Worm (Caenorhabditis elegans) whole organism, L1 larva: ENCODE results near the gene srw-62.
A peak's percentile ranks its signal among the peaks of the same experiment; 100 is the strongest.

ENCODE experiments used
- C04F5.9 ChIP-seq: sonication (generic microtip); optimal IDR thresholded peaks from 2 replicates; lab custom pipeline; 2016; ENCODE audit warnings: missing genetic modification characterization, missing compliant biosample characterization
- C34B4.2 ChIP-seq: sonication (generic microtip); optimal IDR thresholded peaks from 2 replicates; lab custom pipeline; 2017; ENCODE audit warnings: mild to moderate bottlenecking, missing genetic modification characterization, missing compliant biosample characterization
- F16B12.6 ChIP-seq: fragments of 150-350 bp; optimal IDR thresholded peaks from 2 replicates; lab custom pipeline; 2014; ENCODE audit warnings: missing biosample characterization, missing genetic modification characterization
- aha-1 ChIP-seq: fragments of 150-350 bp; optimal IDR thresholded peaks from 2 replicates; lab custom pipeline; 2014; ENCODE audit warnings: missing biosample characterization, missing genetic modification characterization
- aly-2 ChIP-seq: fragments of 150-350 bp; optimal IDR thresholded peaks from 2 replicates; lab custom pipeline; 2014; ENCODE audit warnings: missing biosample characterization, missing genetic modification characterization
- ama-1 ChIP-seq: fragments of 150-350 bp; optimal IDR thresholded peaks from 2 replicates; lab custom pipeline; 2014
- ceh-8 ChIP-seq: fragments of 200-800 bp; sonication (Bioruptor generic); optimal IDR thresholded peaks from 2 replicates; lab custom pipeline; 2018; ENCODE audit warnings: mild to moderate bottlenecking, missing genetic modification characterization, moderate library complexity, missing compliant biosample characterization
- ceh-82 ChIP-seq, 3 experiments: fragments of 150-350 bp in 1 of 3; sonication (generic microtip) in 2 of 3; optimal IDR thresholded peaks; 2 replicates each; lab custom pipeline; 2014 to 2017; ENCODE audit warnings: missing biosample characterization in 3 of 3, missing genetic modification characterization in 3 of 3
- ceh-88 ChIP-seq: fragments of 200-800 bp; sonication (Bioruptor generic); IDR thresholded peaks from 2 replicates; pipeline ENCODE4 v1.3.6; 2022; ENCODE audit warnings: missing genetic modification characterization, missing compliant biosample characterization
- ces-1 ChIP-seq: fragments of 150-350 bp; optimal IDR thresholded peaks from 2 replicates; lab custom pipeline; 2014; ENCODE audit warnings: missing biosample characterization, missing genetic modification reagents, missing genetic modification characterization
- dsc-1 ChIP-seq: sonication (generic microtip); optimal IDR thresholded peaks from 2 replicates; lab custom pipeline; 2016; ENCODE audit warnings: mild to moderate bottlenecking, missing genetic modification characterization, missing compliant biosample characterization
- efl-1 ChIP-seq, 4 experiments: fragments of 150-350 bp; optimal IDR thresholded peaks in 3 of 4; peaks in 1 of 4; 1 replicate in 1 of 4; 2 replicates in 3 of 4; lab custom pipeline; 2014; ENCODE audit warnings: missing biosample characterization in 2 of 4, missing genetic modification characterization in 2 of 4, missing genetic modification reagents in 2 of 4
- egl-13 ChIP-seq: sonication (generic microtip); optimal IDR thresholded peaks from 2 replicates; lab custom pipeline; 2016; ENCODE audit warnings: missing genotype, missing genetic modification reagents, missing genetic modification characterization, missing compliant biosample characterization
- egl-27 ChIP-seq, 2 experiments: fragments of 150-350 bp in 1 of 2; sonication (generic microtip); optimal IDR thresholded peaks; 3 replicates each; lab custom pipeline; 2017 to 2018; ENCODE audit warnings: missing biosample characterization in 2 of 2, missing genetic modification characterization in 2 of 2, missing genetic modification reagents in 2 of 2
- elt-3 ChIP-seq, 6 experiments: fragments of 150-350 bp in 1 of 6; sonication (generic microtip); optimal IDR thresholded peaks; 2 replicates each; lab custom pipeline; 2017 to 2018; ENCODE audit warnings: missing biosample characterization in 6 of 6, missing genetic modification characterization in 6 of 6, inconsistent platforms in 1 of 6
- fkh-10 ChIP-seq: sonication (generic microtip); optimal IDR thresholded peaks from 2 replicates; lab custom pipeline; 2017; ENCODE audit warnings: missing biosample characterization, missing genetic modification reagents, missing genetic modification characterization
- fkh-8 ChIP-seq: sonication (generic microtip); optimal IDR thresholded peaks from 2 replicates; lab custom pipeline; 2016; ENCODE audit warnings: mild to moderate bottlenecking, missing genetic modification characterization, missing compliant biosample characterization
- fos-1 ChIP-seq: fragments of 150-350 bp; optimal IDR thresholded peaks from 2 replicates; lab custom pipeline; 2014; ENCODE audit warnings: missing biosample characterization, missing genetic modification characterization
- hlh-4 ChIP-seq: sonication (generic microtip); optimal IDR thresholded peaks from 2 replicates; lab custom pipeline; 2016; ENCODE audit warnings: mild to moderate bottlenecking, missing genetic modification characterization, missing compliant biosample characterization
- hpl-2 ChIP-seq: fragments of 150-350 bp; optimal IDR thresholded peaks from 2 replicates; lab custom pipeline; 2014; ENCODE audit warnings: missing biosample characterization, missing genetic modification reagents, missing genetic modification characterization
- isw-1 ChIP-seq: fragments of 200-800 bp; sonication (Bioruptor generic); IDR thresholded peaks from 2 replicates; pipeline ENCODE4 v1.3.6; 2022; ENCODE audit warnings: missing genetic modification characterization, missing compliant biosample characterization
- jun-1 ChIP-seq: fragments of 150-350 bp; optimal IDR thresholded peaks from 2 replicates; lab custom pipeline; 2014; ENCODE audit warnings: missing biosample characterization, missing genetic modification reagents, missing genetic modification characterization
- lin-13 ChIP-seq: fragments of 150-350 bp; optimal IDR thresholded peaks from 2 replicates; lab custom pipeline; 2014; ENCODE audit warnings: missing biosample characterization, missing genetic modification reagents, missing genetic modification characterization
- lin-14 ChIP-seq: fragments of 200-800 bp; sonication (Bioruptor generic); optimal IDR thresholded peaks from 2 replicates; lab custom pipeline; 2018; ENCODE audit warnings: mild to moderate bottlenecking, missing genetic modification characterization, moderate library complexity, missing compliant biosample characterization
- lin-15B ChIP-seq: fragments of 150-350 bp; sonication (generic microtip); optimal IDR thresholded peaks from 3 replicates; lab custom pipeline; 2014; ENCODE audit warnings: missing biosample characterization, missing genetic modification characterization
- lin-35 ChIP-seq, 2 experiments: fragments of 150-350 bp; optimal IDR thresholded peaks; 2 replicates each; lab custom pipeline; 2014; ENCODE audit warnings: missing biosample characterization in 2 of 2, missing genetic modification characterization in 2 of 2, missing genetic modification reagents in 2 of 2
- lin-39 ChIP-seq: fragments of 150-350 bp; optimal IDR thresholded peaks from 2 replicates; lab custom pipeline; 2014; ENCODE audit warnings: missing biosample characterization, missing genetic modification reagents, missing genetic modification characterization
- lir-3 ChIP-seq: sonication (generic microtip); optimal IDR thresholded peaks from 2 replicates; lab custom pipeline; 2016; ENCODE audit warnings: mild to moderate bottlenecking, missing genetic modification characterization, moderate library complexity, missing compliant biosample characterization; ENCODE audit not compliant: poor library complexity
- lsy-2 ChIP-seq, 2 experiments: fragments of 150-350 bp; optimal IDR thresholded peaks; 2 replicates each; lab custom pipeline; 2014; ENCODE audit warnings: missing biosample characterization in 2 of 2, missing genetic modification characterization in 2 of 2
- mdl-1 ChIP-seq, 2 experiments: fragments of 150-350 bp; optimal IDR thresholded peaks; 2 replicates each; lab custom pipeline; 2014 to 2017; ENCODE audit warnings: missing biosample characterization in 2 of 2, missing genetic modification characterization in 2 of 2, inconsistent platforms in 1 of 2
- mef-2 ChIP-seq: fragments of 150-350 bp; optimal IDR thresholded peaks from 2 replicates; lab custom pipeline; 2014; ENCODE audit warnings: missing biosample characterization, missing genetic modification characterization
- mep-1 ChIP-seq: fragments of 150-350 bp; optimal IDR thresholded peaks from 2 replicates; lab custom pipeline; 2014; ENCODE audit warnings: missing biosample characterization, missing genetic modification characterization
- nhr-11 ChIP-seq: fragments of 150-350 bp; optimal IDR thresholded peaks from 2 replicates; lab custom pipeline; 2014; ENCODE audit warnings: missing biosample characterization, missing genetic modification characterization
- nhr-19 ChIP-seq: fragments of 200-800 bp; sonication (Bioruptor generic); conservative IDR thresholded peaks from 2 replicates; pipeline ENCODE4 v1.3.6; 2022; ENCODE audit warnings: missing genetic modification characterization, missing compliant biosample characterization
- nhr-20 ChIP-seq: sonication (generic microtip); optimal IDR thresholded peaks from 2 replicates; lab custom pipeline; 2016; ENCODE audit warnings: mild to moderate bottlenecking, missing genetic modification characterization, missing compliant biosample characterization
- nhr-28 ChIP-seq: fragments of 150-350 bp; optimal IDR thresholded peaks from 2 replicates; lab custom pipeline; 2014; ENCODE audit warnings: missing biosample characterization, missing genetic modification characterization
- nhr-47 ChIP-seq: sonication (generic microtip); optimal IDR thresholded peaks from 2 replicates; lab custom pipeline; 2016; ENCODE audit warnings: mild to moderate bottlenecking, missing genetic modification characterization, moderate library complexity, missing compliant biosample characterization
- nhr-71 ChIP-seq: sonication (generic microtip); optimal IDR thresholded peaks from 2 replicates; lab custom pipeline; 2016; ENCODE audit warnings: mild to moderate bottlenecking, missing genetic modification characterization, moderate library complexity, missing compliant biosample characterization
- nhr-76 ChIP-seq: sonication (generic microtip); optimal IDR thresholded peaks from 2 replicates; lab custom pipeline; 2017; ENCODE audit warnings: missing biosample characterization, missing genetic modification characterization
- nhr-77 ChIP-seq: fragments of 150-350 bp; optimal IDR thresholded peaks from 2 replicates; lab custom pipeline; 2014; ENCODE audit warnings: missing biosample characterization, missing genetic modification characterization
- nhr-85 ChIP-seq: sonication (generic microtip); peaks from one replicate; lab custom pipeline; 2016; ENCODE audit warnings: missing genetic modification characterization, inconsistent platforms, missing compliant biosample characterization
- pag-3 ChIP-seq: sonication (generic microtip); optimal IDR thresholded peaks from 2 replicates; lab custom pipeline; 2017; ENCODE audit warnings: missing genetic modification characterization, mild to moderate bottlenecking, missing compliant biosample characterization, antibody characterized with exemption, borderline replicate concordance; ENCODE audit not compliant: insufficient read depth
- pqm-1 ChIP-seq: sonication (generic microtip); optimal IDR thresholded peaks from 3 replicates; lab custom pipeline; 2017; ENCODE audit warnings: missing biosample characterization, missing genetic modification characterization
- rnt-1 ChIP-seq: sonication (generic microtip); optimal IDR thresholded peaks from 2 replicates; lab custom pipeline; 2016; ENCODE audit warnings: mild to moderate bottlenecking, missing genetic modification characterization, moderate library complexity, missing compliant biosample characterization
- snu-23 ChIP-seq: sonication (generic microtip); optimal IDR thresholded peaks from 2 replicates; lab custom pipeline; 2016; ENCODE audit warnings: missing genetic modification characterization, missing compliant biosample characterization
- sox-4 ChIP-seq: sonication (generic microtip); optimal IDR thresholded peaks from 2 replicates; lab custom pipeline; 2016; ENCODE audit warnings: missing genetic modification characterization, missing compliant biosample characterization
- sptf-1 ChIP-seq: fragments of 150-350 bp; optimal IDR thresholded peaks from 2 replicates; lab custom pipeline; 2014; ENCODE audit warnings: missing biosample characterization, missing genetic modification characterization
- sup-37 ChIP-seq: fragments of 200-800 bp; sonication (Bioruptor generic); optimal IDR thresholded peaks from 2 replicates; lab custom pipeline; 2018; ENCODE audit warnings: mild to moderate bottlenecking, missing genetic modification characterization, missing compliant biosample characterization
- tlp-1 ChIP-seq: fragments of 150-350 bp; optimal IDR thresholded peaks from 2 replicates; lab custom pipeline; 2014; ENCODE audit warnings: missing biosample characterization, missing genetic modification characterization
- unc-62 ChIP-seq: fragments of 150-350 bp; optimal IDR thresholded peaks from 2 replicates; lab custom pipeline; 2014; ENCODE audit warnings: missing biosample characterization, missing genetic modification reagents, missing genetic modification characterization
- unc-98 ChIP-seq: fragments of 200-800 bp; sonication (Bioruptor generic); IDR thresholded peaks from 2 replicates; pipeline ENCODE4 v1.3.6; 2022; ENCODE audit warnings: missing genetic modification characterization, missing compliant biosample characterization
- vab-15 ChIP-seq: sonication (generic microtip); optimal IDR thresholded peaks from 2 replicates; lab custom pipeline; 2017; ENCODE audit warnings: missing genotype, mild to moderate bottlenecking, missing genetic modification characterization, missing compliant biosample characterization
- zag-1 ChIP-seq: fragments of 150-350 bp; optimal IDR thresholded peaks from 2 replicates; lab custom pipeline; 2014; ENCODE audit warnings: missing biosample characterization, missing genetic modification characterization

srw-62 gene

DNA sequence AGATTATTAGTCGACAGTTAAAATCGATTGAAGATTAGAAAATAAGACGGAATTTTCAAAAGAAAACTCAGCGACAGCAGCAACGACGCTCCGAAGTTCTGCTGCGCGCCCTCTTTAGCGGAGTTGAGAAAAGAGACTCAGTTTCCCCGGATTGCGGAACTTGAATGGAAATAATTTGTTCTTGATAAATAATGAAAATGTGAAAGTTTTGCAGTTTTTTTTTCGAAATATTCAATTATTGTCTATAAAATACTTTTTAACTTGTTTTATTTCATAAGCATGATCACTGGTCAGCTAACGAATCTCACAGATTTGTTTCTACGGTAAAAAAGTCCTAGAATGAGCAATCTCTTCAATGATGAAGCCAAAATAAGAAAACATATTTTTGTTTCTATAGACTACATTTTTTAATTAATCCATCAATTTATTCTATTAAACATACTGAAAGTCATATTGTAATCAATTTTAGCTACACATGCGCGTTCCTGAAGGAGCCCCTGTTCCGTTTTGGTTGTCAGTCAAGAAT lies 32.3 kb downstream of the srw-62 start, which contains the start of the genes cec-3 and T09A5.15 (continued):
- no peak for TF ChIP-seq sup-37 (GFP tag; lab: Kevin White, UChicago)
- no peak for TF ChIP-seq sptf-1
- TF ChIP-seq nhr-85 (tag; lab: Kevin White, UChicago) = peak; percentile 40
- peak; percentile 23 for TF ChIP-seq C04F5.9 (tag; lab: Kevin White, UChicago)
- 0 out of 2 replicates have a peak, but pooled peaks have one; percentile 14 for TF ChIP-seq nhr-19 (GFP tag; lab: Robert Waterston, UW)
- peak; percentile 73 for TF ChIP-seq nhr-47 (tag; lab: Kevin White, UChicago)
- TF ChIP-seq lin-15B = peak; percentile 20
- no peak for TF ChIP-seq nhr-11 (tag; lab: Kevin White, UChicago)
- no peak for TF ChIP-seq aha-1
- TF ChIP-seq rnt-1 (tag; lab: Kevin White, UChicago) = peak; percentile 49
- peak; percentile 55 for TF ChIP-seq lir-3 (tag; lab: Kevin White, UChicago)
- TF ChIP-seq ces-1 (GFP tag; lab: Kevin White, UChicago) = no peak
- peak; percentile 54 to 83 for TF ChIP-seq lsy-2 (tag; optimal IDR thresholded peaks at IDR 0.05; lab: Kevin White, UChicago)
- TF ChIP-seq mep-1 (tag; lab: Kevin White, UChicago) = peak; percentile 48
- no peak for TF ChIP-seq hlh-4
- TF ChIP-seq nhr-77 = peak; percentile 5
- TF ChIP-seq jun-1 (tag; lab: Kevin White, UChicago) = no peak
- TF ChIP-seq nhr-76 (tag; lab: Kevin White, UChicago) = no peak
- no peak for TF ChIP-seq hpl-2 (GFP tag; lab: Kevin White, UChicago)
- peak; percentile 47 for TF ChIP-seq dsc-1 (tag; lab: Kevin White, UChicago)
- no peak for TF ChIP-seq ama-1 (lab: Kevin White, UChicago)
- no peak for TF ChIP-seq tlp-1
- TF ChIP-seq egl-27 (tag; optimal IDR thresholded peaks at IDR 0.05; lab: Kevin White, UChicago) = no peak
- peak; percentile 48; the same call in 1 of the 2 replicates for TF ChIP-seq ceh-88
- TF ChIP-seq pag-3 (tag; lab: Kevin White, UChicago) = no peak
- TF ChIP-seq unc-62 = no peak
- TF ChIP-seq lin-14 (GFP tag; lab: Kevin White, UChicago) = peak; percentile 56
- TF ChIP-seq egl-13 (tag; lab: Kevin White, UChicago) = peak; percentile 39
- TF ChIP-seq mef-2 = no peak
- peak; percentile 40 to 71 for TF ChIP-seq lin-35 (GFP tag; optimal IDR thresholded peaks at IDR 0.05; lab: Kevin White, UChicago)
- peak; percentile 72 for TF ChIP-seq snu-23 (GFP tag; lab: Kevin White, UChicago)
- no peak for TF ChIP-seq elt-3 (tag; optimal IDR thresholded peaks at IDR 0.05; lab: Kevin White, UChicago)
- peak; percentile 51 for TF ChIP-seq fkh-8 (tag; lab: Kevin White, UChicago)
- no peak for TF ChIP-seq lin-39 (tag; lab: Kevin White, UChicago)
- no peak for TF ChIP-seq unc-98 (GFP tag; lab: Robert Waterston, UW)
- TF ChIP-seq efl-1 (optimal IDR thresholded peaks at IDR 0.05; lab: Kevin White, UChicago) = peak; percentile 54 to 65
- TF ChIP-seq efl-1 (GFP tag; optimal IDR thresholded peaks at IDR 0.05 in 1 of 2; lab: Kevin White, UChicago) = peak; percentile 53 to 96
- TF ChIP-seq mdl-1 (tag; optimal IDR thresholded peaks at IDR 0.05; lab: Kevin White, UChicago) = no peak
- no peak for TF ChIP-seq zag-1
- TF ChIP-seq nhr-20 (tag; lab: Kevin White, UChicago) = peak; percentile 61
- no peak for TF ChIP-seq lin-13 (GFP tag; lab: Kevin White, UChicago)
- no peak for TF ChIP-seq fos-1 (tag; lab: Kevin White, UChicago)
- no peak for TF ChIP-seq nhr-28 (tag; lab: Kevin White, UChicago)
- TF ChIP-seq ceh-82 (tag; optimal IDR thresholded peaks at IDR 0.05; lab: Kevin White, UChicago) = peak in 2 of 3 experiments; percentile 20 to 33
- no peak for TF ChIP-seq fkh-10 (GFP tag; lab: Kevin White, UChicago)
- peak; percentile 77 for TF ChIP-seq nhr-71 (tag; lab: Kevin White, UChicago)
- no peak for TF ChIP-seq sox-4 (tag; lab: Kevin White, UChicago)
- peak; percentile 40 for TF ChIP-seq isw-1 (GFP tag; lab: Robert Waterston, UW)
- TF ChIP-seq C34B4.2 (tag; lab: Kevin White, UChicago) = no peak
- no peak for TF ChIP-seq ceh-8
- no peak for TF ChIP-seq pqm-1
- peak; percentile 18 for TF ChIP-seq F16B12.6 (tag; lab: Kevin White, UChicago)
- no peak for TF ChIP-seq aly-2 (tag; lab: Kevin White, UChicago)
- TF ChIP-seq vab-15 (tag; lab: Kevin White, UChicago) = no peak
